Worm (Caenorhabditis elegans): ENCODE results near the gene aqp-5.

DNA sequence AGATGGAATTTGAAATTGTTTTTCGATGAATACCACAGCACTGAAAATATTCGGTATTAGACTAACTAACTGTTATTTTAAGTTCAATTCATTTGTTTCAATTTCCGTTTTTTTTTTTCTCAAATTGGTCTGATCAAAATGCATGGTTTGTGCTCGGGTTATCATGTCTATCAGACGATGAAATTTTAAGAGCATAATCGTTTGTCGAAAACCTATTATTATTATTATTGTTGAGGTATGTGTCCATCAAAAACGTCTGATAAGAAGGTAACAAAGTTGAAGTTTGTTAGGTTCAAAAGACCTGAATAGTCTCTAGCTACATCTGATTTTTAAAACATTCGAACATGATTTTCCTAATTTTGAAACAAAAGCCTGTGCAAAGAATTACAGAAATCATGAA lies 7.5 kb upstream of the aqp-5 start:
- TF ChIP-seq flt-1 (GFP tag; IDR thresholded peaks at IDR 0.05) (no peak), tab-1 (GFP tag; IDR thresholded peaks at IDR 0.05) (no peak), cog-1 (tag; optimal IDR thresholded peaks at IDR 0.05) (no peak), med-1 (GFP tag; optimal IDR thresholded peaks at IDR 0.05; ENCODE audit: insufficient read depth) (no peak), ztf-29 (GFP tag; IDR thresholded peaks at IDR 0.05) (no peak), T22C8.4 (GFP tag; IDR thresholded peaks at IDR 0.05) (no peak)
